Fruit fly (Drosophila melanogaster) whole organism, embryonic: ENCODE results near the gene CG17819.
A peak's percentile ranks its signal among the peaks of the same experiment; 100 is the strongest.

ENCODE experiments used
- B-H1 ChIP-seq: fragments of 200-800 bp; sonication (Bioruptor generic); IDR thresholded peaks from 3 replicates; pipeline ENCODE4 v1.3.6; 2022; ENCODE audit warnings: missing biosample characterization, missing genetic modification characterization
- CG10979 ChIP-seq: fragments of 200-800 bp; sonication (Bioruptor generic); optimal IDR thresholded peaks from 2 replicates; lab custom pipeline; 2018; ENCODE audit warnings: missing biosample characterization, mild to moderate bottlenecking, missing genetic modification characterization, moderate library complexity
- CG11696 ChIP-seq: fragments of 200-800 bp; sonication (Bioruptor generic); IDR thresholded peaks from 2 replicates; pipeline ENCODE4 v1.3.6; 2022; ENCODE audit warnings: missing biosample characterization, missing genetic modification characterization
- CG12155 ChIP-seq: fragments of 200-800 bp; sonication (Bioruptor generic); optimal IDR thresholded peaks from 3 replicates; lab custom pipeline; 2016; ENCODE audit warnings: missing biosample characterization, missing genetic modification characterization
- CG12391 ChIP-seq: fragments of 200-800 bp; sonication (Bioruptor generic); optimal IDR thresholded peaks from 3 replicates; lab custom pipeline; 2018; ENCODE audit warnings: missing biosample characterization, mild to moderate bottlenecking, missing genetic modification characterization, moderate library complexity
- CG13123 ChIP-seq: fragments of 200-800 bp; sonication (Bioruptor generic); optimal IDR thresholded peaks from 2 replicates; lab custom pipeline; 2016; ENCODE audit warnings: missing biosample characterization, missing genetic modification characterization
- CG14667 ChIP-seq: fragments of 200-800 bp; sonication (Bioruptor generic); IDR thresholded peaks from 2 replicates; pipeline ENCODE4 v1.3.6; 2022; ENCODE audit warnings: missing biosample characterization, missing genetic modification characterization
- CG15696 ChIP-seq: fragments of 200-800 bp; sonication (Bioruptor generic); optimal IDR thresholded peaks from 2 replicates; lab custom pipeline; 2019; ENCODE audit warnings: missing biosample characterization, mild to moderate bottlenecking, missing genetic modification characterization, moderate library complexity
- CG17361 ChIP-seq: fragments of 200-800 bp; sonication (Bioruptor generic); IDR thresholded peaks from 3 replicates; pipeline ENCODE4 v1.3.6; 2022; ENCODE audit warnings: missing biosample characterization, missing genetic modification characterization
- CG1832 ChIP-seq: fragments of 200-800 bp; sonication (Bioruptor generic); optimal IDR thresholded peaks from 2 replicates; lab custom pipeline; 2017; ENCODE audit warnings: missing biosample characterization, mild to moderate bottlenecking, missing genetic modification characterization, inconsistent platforms
- CG18476 ChIP-seq: fragments of 200-800 bp; sonication (Bioruptor generic); optimal IDR thresholded peaks from 2 replicates; lab custom pipeline; 2016; ENCODE audit warnings: missing biosample characterization, mild to moderate bottlenecking, missing genetic modification characterization
- CG2202 ChIP-seq: fragments of 200-800 bp; sonication (Bioruptor generic); optimal IDR thresholded peaks from 2 replicates; lab custom pipeline; 2018; ENCODE audit warnings: missing biosample characterization, mild to moderate bottlenecking, missing genetic modification characterization
- CG2678 ChIP-seq: fragments of 200-800 bp; sonication (Bioruptor generic); optimal IDR thresholded peaks from 3 replicates; lab custom pipeline; 2019; ENCODE audit warnings: missing biosample characterization, mild to moderate bottlenecking, missing genetic modification characterization, moderate library complexity
- CG3163 ChIP-seq: fragments of 200-800 bp; sonication (Bioruptor generic); optimal IDR thresholded peaks from 3 replicates; lab custom pipeline; 2016; ENCODE audit warnings: missing biosample characterization, missing genetic modification characterization
- CG3281 ChIP-seq: fragments of 200-800 bp; sonication (Bioruptor generic); optimal IDR thresholded peaks from 3 replicates; lab custom pipeline; 2017; ENCODE audit warnings: missing biosample characterization, mild to moderate bottlenecking, missing genetic modification characterization
- CG3726 ChIP-seq: fragments of 200-800 bp; sonication (Bioruptor generic); IDR thresholded peaks from 3 replicates; pipeline ENCODE4, ENCODE4 v1.3.6; 2022; ENCODE audit warnings: missing biosample characterization, missing genetic modification characterization
- CG42726 ChIP-seq: fragments of 200-800 bp; sonication (Bioruptor generic); IDR thresholded peaks from 2 replicates; pipeline ENCODE4 v1.3.6; 2022; ENCODE audit warnings: missing biosample characterization, missing genetic modification characterization; ENCODE audit not compliant: partially characterized antibody
- CG4404 ChIP-seq: fragments of 200-800 bp; sonication (Bioruptor generic); IDR thresholded peaks from 2 replicates; pipeline ENCODE4 v1.3.6; 2022; ENCODE audit warnings: missing biosample characterization, missing genetic modification characterization
- CG7372 ChIP-seq: fragments of 200-800 bp; sonication (Bioruptor generic); IDR thresholded peaks from 2 replicates; pipeline ENCODE4 v1.3.6; 2022; ENCODE audit warnings: missing biosample characterization, missing genetic modification characterization
- CG7963 ChIP-seq: fragments of 200-800 bp; sonication (Bioruptor generic); IDR thresholded peaks from 3 replicates; pipeline ENCODE4 v1.3.6; 2022; ENCODE audit warnings: missing biosample characterization, missing genetic modification characterization; ENCODE audit not compliant: partially characterized antibody
- CG9609 ChIP-seq: fragments of 200-800 bp; sonication (Bioruptor generic); optimal IDR thresholded peaks from 3 replicates; lab custom pipeline; 2016; ENCODE audit warnings: missing biosample characterization, missing genetic modification characterization
- CHES-1-like ChIP-seq: fragments of 200-800 bp; sonication (Bioruptor generic); optimal IDR thresholded peaks from 2 replicates; lab custom pipeline; 2016; ENCODE audit warnings: missing biosample characterization, missing genetic modification characterization
- CrebB ChIP-seq: fragments of 200-800 bp; sonication (Bioruptor generic); optimal IDR thresholded peaks from 3 replicates; lab custom pipeline; 2018; ENCODE audit warnings: missing biosample characterization, mild to moderate bottlenecking, missing genetic modification characterization
- D19A ChIP-seq: fragments of 200-800 bp; optimal IDR thresholded peaks from 3 replicates; lab custom pipeline; 2019; ENCODE audit warnings: missing biosample characterization, mild to moderate bottlenecking, missing genetic modification characterization, moderate library complexity
- Dad ChIP-seq: fragments of 200-800 bp; sonication (Bioruptor generic); optimal IDR thresholded peaks from 3 replicates; lab custom pipeline; 2016; ENCODE audit warnings: missing biosample characterization, missing genetic modification characterization
- Dbx ChIP-seq: fragments of 200-800 bp; sonication (Bioruptor generic); IDR thresholded peaks from 3 replicates; pipeline ENCODE4 v1.3.6; 2022; ENCODE audit warnings: missing biosample characterization, missing genetic modification characterization
- Dfd ChIP-seq, 2 experiments: fragments of >200 bp; optimal IDR thresholded peaks; 2 replicates each; lab custom pipeline; 2017; ENCODE audit warnings: missing biosample characterization in 2 of 2, missing genetic modification characterization in 2 of 2
- Dref ChIP-seq: fragments of 200-800 bp; sonication (Bioruptor generic); IDR thresholded peaks from 2 replicates; pipeline ENCODE4 v1.3.6; 2022; ENCODE audit warnings: missing biosample characterization, missing genetic modification characterization
- E2f1 ChIP-seq: fragments of 200-800 bp; sonication (Bioruptor generic); IDR thresholded peaks from 2 replicates; pipeline ENCODE4 v1.3.6; 2022; ENCODE audit warnings: missing biosample characterization, missing genetic modification characterization
- ERR ChIP-seq: fragments of 200-800 bp; sonication (Bioruptor generic); optimal IDR thresholded peaks from 2 replicates; lab custom pipeline; 2016; ENCODE audit warnings: missing biosample characterization, missing genetic modification characterization
- Elba2 ChIP-seq: fragments of 200-800 bp; sonication (Bioruptor generic); optimal IDR thresholded peaks from 3 replicates; lab custom pipeline; 2016; ENCODE audit warnings: missing biosample characterization, missing genetic modification characterization
- Fer3 ChIP-seq: fragments of 200-800 bp; sonication (Bioruptor generic); optimal IDR thresholded peaks from 2 replicates; lab custom pipeline; 2018; ENCODE audit warnings: missing biosample characterization, mild to moderate bottlenecking, missing genetic modification characterization, moderate library complexity
- Gsc ChIP-seq: fragments of 200-800 bp; sonication (Bioruptor generic); IDR thresholded peaks from 2 replicates; pipeline ENCODE4 v1.3.6; 2022; ENCODE audit warnings: missing biosample characterization, missing genetic modification characterization
- ac ChIP-seq: fragments of 200-800 bp; sonication (Bioruptor generic); optimal IDR thresholded peaks from 3 replicates; lab custom pipeline; 2017; ENCODE audit warnings: missing biosample characterization, mild to moderate bottlenecking, missing genetic modification characterization
- bcd ChIP-seq: fragments of 200-800 bp; sonication (Bioruptor generic); optimal IDR thresholded peaks from 2 replicates; lab custom pipeline; 2017; ENCODE audit warnings: missing biosample characterization, mild to moderate bottlenecking, missing genetic modification characterization
- cad ChIP-seq: fragments of >200 bp; optimal IDR thresholded peaks from 2 replicates; lab custom pipeline; 2017; ENCODE audit warnings: missing biosample characterization, missing genetic modification characterization
- cas ChIP-seq: fragments of 200-800 bp; sonication (Bioruptor generic); IDR thresholded peaks from 2 replicates; pipeline ENCODE4 v1.3.6; 2022; ENCODE audit warnings: missing biosample characterization, missing genetic modification characterization
- dm ChIP-seq: fragments of 200-800 bp; sonication (Bioruptor generic); optimal IDR thresholded peaks from 3 replicates; lab custom pipeline; 2016; ENCODE audit warnings: missing biosample characterization, missing genetic modification characterization
- ind ChIP-seq: fragments of 200-800 bp; sonication (Bioruptor generic); optimal IDR thresholded peaks from 3 replicates; lab custom pipeline; 2016; ENCODE audit warnings: missing biosample characterization, missing genetic modification characterization
- org-1 ChIP-seq: fragments of 200-800 bp; sonication (Bioruptor generic); optimal IDR thresholded peaks from 2 replicates; lab custom pipeline; 2017; ENCODE audit warnings: missing biosample characterization, missing genetic modification characterization
- pnt ChIP-seq: fragments of 200-800 bp; sonication (Bioruptor generic); optimal IDR thresholded peaks from 3 replicates; lab custom pipeline; 2016; ENCODE audit warnings: missing biosample characterization, missing genetic modification characterization
- prd ChIP-seq, 3 experiments: fragments of >200 bp in 2 of 3; fragments of 200-800 bp in 1 of 3; sonication (Bioruptor generic) in 1 of 3; optimal IDR thresholded peaks in 2 of 3; IDR thresholded peaks in 1 of 3; 2 replicates in 2 of 3; 3 replicates in 1 of 3; pipeline versions ENCODE4 v1.3.6 to Lab custom; 2017 to 2022; ENCODE audit warnings: missing biosample characterization in 1 of 3, missing genetic modification characterization in 1 of 3
- rib ChIP-seq: fragments of 200-800 bp; sonication (Bioruptor generic); IDR thresholded peaks from 2 replicates; pipeline ENCODE4 v1.3.6; 2022; ENCODE audit warnings: missing biosample characterization, missing genetic modification characterization
- row ChIP-seq: fragments of 200-800 bp; sonication (Bioruptor generic); IDR thresholded peaks from 3 replicates; pipeline ENCODE4 v1.3.6; 2022; ENCODE audit warnings: missing biosample characterization, missing genetic modification characterization
- run ChIP-seq: fragments of 200-800 bp; sonication (Bioruptor generic); optimal IDR thresholded peaks from 3 replicates; lab custom pipeline; 2018; ENCODE audit warnings: missing biosample characterization, mild to moderate bottlenecking, missing genetic modification characterization
- salm ChIP-seq: fragments of 200-800 bp; sonication (Bioruptor generic); optimal IDR thresholded peaks from 2 replicates; lab custom pipeline; 2018; ENCODE audit warnings: missing biosample characterization, mild to moderate bottlenecking, missing genetic modification characterization
- sens ChIP-seq: fragments of 200-800 bp; sonication (Bioruptor generic); peaks from one replicate; lab custom pipeline; 2016; ENCODE audit warnings: missing biosample characterization, missing genetic modification characterization
- tap ChIP-seq: fragments of 200-800 bp; optimal IDR thresholded peaks from 3 replicates; lab custom pipeline; 2019; ENCODE audit warnings: missing biosample characterization, mild to moderate bottlenecking, missing genetic modification characterization, moderate library complexity
- vfl ChIP-seq: fragments of 200-800 bp; sonication (Bioruptor generic); optimal IDR thresholded peaks from 2 replicates; lab custom pipeline; 2016; ENCODE audit warnings: missing biosample characterization, missing genetic modification characterization
- vnd ChIP-seq: fragments of 200-800 bp; sonication (Bioruptor generic); IDR thresholded peaks from 3 replicates; pipeline ENCODE4 v1.3.6; 2022; ENCODE audit warnings: missing biosample characterization, missing genetic modification characterization; ENCODE audit not compliant: partially characterized antibody

The CG17819 gene

dm6 chr3R:21862137-21862850 is 23.1 kb downstream of the CG17819 start (continued):
- peak; percentile 86 for TF ChIP-seq CG10979
- peak; percentile 56 for TF ChIP-seq tap
- peak; percentile 80 for TF ChIP-seq pnt (GFP tag; lab: Kevin White, UChicago)
- 0 out of 2 replicates have a peak, but pooled peaks have one; percentile 19 for TF ChIP-seq CG11696 (GFP tag; lab: Robert Waterston, UW)
- TF ChIP-seq D19A (tag; lab: Kevin White, UChicago): peak; percentile 68
- no peak for TF ChIP-seq B-H1
- TF ChIP-seq CG18476 (GFP tag; lab: Kevin White, UChicago): peak; percentile 31
- TF ChIP-seq CG3163: no peak
- TF ChIP-seq Fer3 (tag; lab: Kevin White, UChicago): peak; percentile 25
- TF ChIP-seq cas: no peak
- no peak for TF ChIP-seq CG7963 (GFP tag; lab: Robert Waterston, UW)
- peak; percentile 0 for TF ChIP-seq vfl (GFP tag; lab: Kevin White, UChicago)
- TF ChIP-seq row (GFP tag; lab: Robert Waterston, UW): peak; percentile 79
- TF ChIP-seq CG3726 (GFP tag; lab: Robert Waterston, UW): 0 out of 3 replicates have a peak, but pooled peaks have one; percentile 59
- TF ChIP-seq CHES-1-like (GFP tag; lab: Kevin White, UChicago): peak; percentile 13
- peak; percentile 37 for TF ChIP-seq CG12155 (GFP tag; lab: Kevin White, UChicago)
- TF ChIP-seq CG9609 (GFP tag; lab: Kevin White, UChicago): no peak
- peak; percentile 75 for TF ChIP-seq CG2678 (tag; lab: Kevin White, UChicago)
- peak; percentile 86 for TF ChIP-seq salm (tag; lab: Kevin White, UChicago)
- no peak for TF ChIP-seq prd (optimal IDR thresholded peaks at IDR 0.05; lab: Kevin White, UChicago)
- peak; percentile 77 for TF ChIP-seq prd (GFP tag; IDR thresholded peaks at IDR 0.05; lab: Robert Waterston, UW)
- TF ChIP-seq CG12391 (tag; lab: Kevin White, UChicago): peak; percentile 91
- no peak for TF ChIP-seq rib (GFP tag; lab: Robert Waterston, UW)
- TF ChIP-seq CG1832 (GFP tag; lab: Kevin White, UChicago): no peak
- peak; percentile 87 for TF ChIP-seq org-1 (GFP tag; lab: Kevin White, UChicago)
- no peak for TF ChIP-seq Gsc (GFP tag; lab: Robert Waterston, UW)
- no peak for TF ChIP-seq Dbx
- TF ChIP-seq CG13123 (GFP tag; lab: Kevin White, UChicago): peak; percentile 61
- no peak for TF ChIP-seq CG15696
- peak; percentile 4 for TF ChIP-seq CG3281 (GFP tag; lab: Kevin White, UChicago)
- peak; percentile 62 for TF ChIP-seq CrebB (tag; lab: Kevin White, UChicago)
- TF ChIP-seq sens: peak; percentile 95
- peak; percentile 52; the same call in 1 of the 2 replicates for TF ChIP-seq CG7372 (GFP tag; lab: Robert Waterston, UW)
- no peak for TF ChIP-seq CG14667 (GFP tag; lab: Robert Waterston, UW)
- TF ChIP-seq Dfd (GFP tag; optimal IDR thresholded peaks at IDR 0.05; lab: Kevin White, UChicago): no peak
- peak; percentile 39 for TF ChIP-seq ind (GFP tag; lab: Kevin White, UChicago)
- TF ChIP-seq bcd: peak; percentile 55
- TF ChIP-seq ac (GFP tag; lab: Kevin White, UChicago): peak; percentile 48
- no peak for TF ChIP-seq cad (GFP tag; lab: Kevin White, UChicago)
- no peak for TF ChIP-seq ERR
- TF ChIP-seq Dad: no peak
- TF ChIP-seq run (tag; lab: Kevin White, UChicago): peak; percentile 83
- peak; percentile 54 for TF ChIP-seq E2f1 (GFP tag; lab: Robert Waterston, UW)
- peak; percentile 32; the same call in 1 of the 2 replicates for TF ChIP-seq CG4404 (GFP tag; lab: Robert Waterston, UW)
- no peak for TF ChIP-seq vnd (GFP tag; lab: Robert Waterston, UW)
- no peak for TF ChIP-seq Dref (GFP tag; lab: Robert Waterston, UW)
- TF ChIP-seq Elba2 (GFP tag; lab: Kevin White, UChicago): no peak
- no peak for TF ChIP-seq dm (GFP tag; lab: Kevin White, UChicago)
- peak; percentile 90 for TF ChIP-seq CG17361
- peak; percentile 83 for TF ChIP-seq CG2202 (tag; lab: Kevin White, UChicago)
- no peak for TF ChIP-seq CG42726
